Fruit fly (Drosophila melanogaster): ENCODE data around the gene CG33688.

DNA sequence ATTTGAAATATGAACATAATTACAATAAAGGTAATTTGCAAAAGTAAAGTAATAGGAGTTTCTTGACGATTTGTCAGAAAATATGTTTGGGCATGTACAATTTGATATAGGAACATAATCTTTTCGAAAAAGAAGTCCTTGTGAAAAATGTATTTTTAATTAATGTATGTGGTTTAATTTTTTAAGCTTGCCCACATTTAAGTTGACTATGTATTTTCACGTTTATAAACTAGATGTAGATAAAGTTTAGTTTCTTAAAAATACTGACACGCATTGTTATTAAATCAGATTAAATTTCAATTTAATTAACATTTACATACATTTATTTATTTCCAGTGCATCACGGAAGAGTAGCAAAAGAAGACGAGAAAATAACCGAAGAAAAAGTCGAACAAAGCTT, 22.5 kb upstream of the CG33688 start:
- TF ChIP-seq Hr96 (GFP tag; optimal IDR thresholded peaks at IDR 0.05) (no peak), CG12768 (GFP tag; optimal IDR thresholded peaks at IDR 0.05) (no peak), toe (GFP tag; optimal IDR thresholded peaks at IDR 0.05) (no peak), cnc (optimal IDR thresholded peaks at IDR 0.05) (no peak), kay (GFP tag; ENCODE audit: borderline replicate concordance) (no peak)

Data from whole organism, adult.